Fruit fly (Drosophila melanogaster) whole organism, embryonic: Measurements from ENCODE around the gene GC2.

Source experiments
- CG10147 ChIP-seq: fragments of 200-800 bp; sonication (Bioruptor generic); optimal IDR thresholded peaks from 2 replicates; lab custom pipeline; 2019; ENCODE audit warnings: missing biosample characterization, mild to moderate bottlenecking, missing genetic modification characterization, moderate library complexity
- CG10267 ChIP-seq: fragments of 200-800 bp; sonication (Bioruptor generic); optimal IDR thresholded peaks from 2 replicates; lab custom pipeline; 2018; ENCODE audit warnings: missing biosample characterization, mild to moderate bottlenecking, missing genetic modification characterization, moderate library complexity
- CG10462 ChIP-seq: fragments of 200-800 bp; sonication (Bioruptor generic); optimal IDR thresholded peaks from 2 replicates; lab custom pipeline; 2016; ENCODE audit warnings: missing biosample characterization, missing genetic modification characterization
- CG12391 ChIP-seq: fragments of 200-800 bp; sonication (Bioruptor generic); optimal IDR thresholded peaks from 3 replicates; lab custom pipeline; 2018; ENCODE audit warnings: missing biosample characterization, mild to moderate bottlenecking, missing genetic modification characterization, moderate library complexity
- CG13123 ChIP-seq: fragments of 200-800 bp; sonication (Bioruptor generic); optimal IDR thresholded peaks from 2 replicates; lab custom pipeline; 2016; ENCODE audit warnings: missing biosample characterization, missing genetic modification characterization
- CG13287 ChIP-seq: fragments of 200-800 bp; sonication (Bioruptor generic); IDR thresholded peaks from 2 replicates; pipeline ENCODE4 v1.3.6; 2022; ENCODE audit warnings: missing biosample characterization, missing genetic modification characterization; ENCODE audit not compliant: partially characterized antibody
- CG15601 ChIP-seq: fragments of 200-800 bp; sonication (Bioruptor generic); optimal IDR thresholded peaks from 3 replicates; lab custom pipeline; 2019; ENCODE audit warnings: missing biosample characterization, mild to moderate bottlenecking, missing genetic modification characterization, moderate library complexity
- CG1602 ChIP-seq: fragments of 200-800 bp; sonication (Bioruptor generic); optimal IDR thresholded peaks from 3 replicates; lab custom pipeline; 2016; ENCODE audit warnings: missing biosample characterization, missing genetic modification characterization
- CG17186 ChIP-seq: fragments of 200-800 bp; sonication (Bioruptor generic); optimal IDR thresholded peaks from 3 replicates; lab custom pipeline; 2017; ENCODE audit warnings: missing biosample characterization, missing genetic modification reagents, missing genetic modification characterization
- CG17385 ChIP-seq: fragments of 200-800 bp; sonication (Bioruptor generic); optimal IDR thresholded peaks from 3 replicates; lab custom pipeline; 2018; ENCODE audit warnings: missing biosample characterization, mild to moderate bottlenecking, missing genetic modification characterization
- CG30403 ChIP-seq: fragments of 200-800 bp; sonication (Bioruptor generic); optimal IDR thresholded peaks from 3 replicates; lab custom pipeline; 2016; ENCODE audit warnings: missing biosample characterization, missing genetic modification characterization
- CG31224 ChIP-seq: fragments of 200-800 bp; sonication (Bioruptor generic); IDR thresholded peaks from 2 replicates; pipeline ENCODE4 v1.3.6; 2022; ENCODE audit warnings: missing biosample characterization, missing genetic modification characterization
- CG31441 ChIP-seq: fragments of 200-800 bp; sonication (Bioruptor generic); IDR thresholded peaks from 2 replicates; pipeline ENCODE4 v1.3.6; 2022; ENCODE audit warnings: missing biosample characterization, missing genetic modification characterization
- CG33213 ChIP-seq: fragments of 200-800 bp; sonication (Bioruptor generic); optimal IDR thresholded peaks from 3 replicates; lab custom pipeline; 2016; ENCODE audit warnings: missing biosample characterization, missing genetic modification characterization
- CG3838 ChIP-seq: fragments of 200-800 bp; sonication (Bioruptor generic); optimal IDR thresholded peaks from 3 replicates; lab custom pipeline; 2016; ENCODE audit warnings: missing biosample characterization, missing genetic modification characterization
- CG4282 ChIP-seq: fragments of 200-800 bp; sonication (Bioruptor generic); optimal IDR thresholded peaks from 2 replicates; lab custom pipeline; 2016; ENCODE audit warnings: missing biosample characterization, missing genetic modification characterization
- CG4854 ChIP-seq: fragments of 200-800 bp; sonication (Bioruptor generic); optimal IDR thresholded peaks from 2 replicates; lab custom pipeline; 2016; ENCODE audit warnings: missing biosample characterization, missing genetic modification characterization, inconsistent platforms
- CG7556 ChIP-seq: fragments of 200-800 bp; sonication (Bioruptor generic); optimal IDR thresholded peaks from 2 replicates; lab custom pipeline; 2017; ENCODE audit warnings: missing biosample characterization, mild to moderate bottlenecking, missing genetic modification characterization
- CG7963 ChIP-seq: fragments of 200-800 bp; sonication (Bioruptor generic); IDR thresholded peaks from 3 replicates; pipeline ENCODE4 v1.3.6; 2022; ENCODE audit warnings: missing biosample characterization, missing genetic modification characterization; ENCODE audit not compliant: partially characterized antibody
- CG8924 ChIP-seq: fragments of 200-800 bp; optimal IDR thresholded peaks from 3 replicates; lab custom pipeline; 2019; ENCODE audit warnings: missing biosample characterization, mild to moderate bottlenecking, missing genetic modification characterization, moderate library complexity
- CG9727 ChIP-seq: fragments of 200-800 bp; sonication (Bioruptor generic); optimal IDR thresholded peaks from 3 replicates; lab custom pipeline; 2017; ENCODE audit warnings: missing biosample characterization, mild to moderate bottlenecking, missing genetic modification characterization
- Dll ChIP-seq: fragments of 200-800 bp; sonication (Bioruptor generic); IDR thresholded peaks from 4 replicates; pipeline ENCODE4 v1.3.6; 2022; ENCODE audit warnings: missing biosample characterization, missing genetic modification characterization; ENCODE audit not compliant: partially characterized antibody
- HLHmδ ChIP-seq: fragments of 200-800 bp; sonication (Bioruptor generic); optimal IDR thresholded peaks from 2 replicates; lab custom pipeline; 2018; ENCODE audit warnings: missing biosample characterization, mild to moderate bottlenecking, missing genetic modification characterization, moderate library complexity
- Hsf ChIP-seq: fragments of 200-800 bp; sonication (Bioruptor generic); optimal IDR thresholded peaks from 3 replicates; lab custom pipeline; 2016; ENCODE audit warnings: missing biosample characterization, missing genetic modification characterization
- Nf-YA ChIP-seq: fragments of 200-800 bp; sonication (Bioruptor generic); IDR thresholded peaks from 2 replicates; pipeline ENCODE4 v1.3.6; 2022; ENCODE audit warnings: missing biosample characterization, missing genetic modification characterization
- Nf-YB ChIP-seq: fragments of 200-800 bp; sonication (Bioruptor generic); optimal IDR thresholded peaks from 3 replicates; lab custom pipeline; 2019; ENCODE audit warnings: missing biosample characterization, mild to moderate bottlenecking, missing genetic modification characterization, moderate library complexity
- Trl ChIP-seq, 3 experiments: fragments of >200 bp in 2 of 3; fragments of 200-800 bp in 1 of 3; sonication (Bioruptor generic) in 1 of 3; optimal IDR thresholded peaks; 2 replicates in 1 of 3; 3 replicates in 2 of 3; lab custom pipeline; 2016 to 2017; ENCODE audit warnings: missing biosample characterization in 1 of 3, missing genetic modification characterization in 1 of 3
- YL-1 ChIP-seq: fragments of 200-800 bp; sonication (Bioruptor generic); optimal IDR thresholded peaks from 3 replicates; lab custom pipeline; 2017; ENCODE audit warnings: missing biosample characterization, mild to moderate bottlenecking, missing genetic modification characterization
- bbx ChIP-seq: fragments of 200-800 bp; sonication (Bioruptor generic); IDR thresholded peaks from 2 replicates; pipeline ENCODE4 v1.3.6; 2022; ENCODE audit warnings: missing biosample characterization, missing genetic modification characterization; ENCODE audit not compliant: partially characterized antibody
- cad ChIP-seq: fragments of >200 bp; optimal IDR thresholded peaks from 2 replicates; lab custom pipeline; 2017; ENCODE audit warnings: missing biosample characterization, missing genetic modification characterization
- chinmo ChIP-seq: fragments of 200-800 bp; sonication (Bioruptor generic); IDR thresholded peaks from 4 replicates; pipeline ENCODE4 v1.3.6; 2022; ENCODE audit warnings: missing biosample characterization, missing genetic modification characterization; ENCODE audit not compliant: partially characterized antibody
- crp ChIP-seq, 2 experiments: fragments of 200-800 bp; sonication (Bioruptor generic); optimal IDR thresholded peaks; 2 replicates in 1 of 2; 3 replicates in 1 of 2; lab custom pipeline; 2017; ENCODE audit warnings: missing biosample characterization in 2 of 2, missing genetic modification characterization in 2 of 2, mild to moderate bottlenecking in 1 of 2, moderate library complexity in 1 of 2
- dpn ChIP-seq, 2 experiments: fragments of 200-800 bp; sonication (Bioruptor generic); optimal IDR thresholded peaks; 3 replicates each; lab custom pipeline; 2016; ENCODE audit warnings: missing biosample characterization in 2 of 2, missing genetic modification characterization in 2 of 2
- en ChIP-seq: fragments of 200-800 bp; sonication (Bioruptor generic); optimal IDR thresholded peaks from 2 replicates; lab custom pipeline; 2016; ENCODE audit warnings: missing biosample characterization, missing genetic modification characterization
- ewg ChIP-seq: fragments of 200-800 bp; sonication (Bioruptor generic); optimal IDR thresholded peaks from 3 replicates; lab custom pipeline; 2017; ENCODE audit warnings: mild to moderate bottlenecking, missing biosample characterization, missing genetic modification reagents, missing genetic modification characterization
- fd102C ChIP-seq: fragments of 200-800 bp; sonication (Bioruptor generic); optimal IDR thresholded peaks from 2 replicates; lab custom pipeline; 2018; ENCODE audit warnings: missing biosample characterization, mild to moderate bottlenecking, missing genetic modification characterization, moderate library complexity
- gsb ChIP-seq: fragments of 200-800 bp; sonication (Bioruptor generic); IDR thresholded peaks from 2 replicates; pipeline ENCODE4 v1.3.6; 2022; ENCODE audit warnings: missing biosample characterization, missing genetic modification characterization
- kay ChIP-seq: fragments of 200-800 bp; sonication (Bioruptor generic); optimal IDR thresholded peaks from 2 replicates; lab custom pipeline; 2016; ENCODE audit warnings: missing biosample characterization, missing genetic modification characterization
- maf-S ChIP-seq: fragments of 200-800 bp; sonication (Bioruptor generic); optimal IDR thresholded peaks from 2 replicates; lab custom pipeline; 2016; ENCODE audit warnings: missing biosample characterization, missing genetic modification characterization
- pho ChIP-seq: fragments of 200-800 bp; sonication (Bioruptor generic); optimal IDR thresholded peaks from 2 replicates; lab custom pipeline; 2016; ENCODE audit warnings: missing biosample characterization, missing genetic modification characterization
- run ChIP-seq: fragments of 200-800 bp; sonication (Bioruptor generic); optimal IDR thresholded peaks from 3 replicates; lab custom pipeline; 2018; ENCODE audit warnings: missing biosample characterization, mild to moderate bottlenecking, missing genetic modification characterization
- sens ChIP-seq: fragments of 200-800 bp; sonication (Bioruptor generic); peaks from one replicate; lab custom pipeline; 2016; ENCODE audit warnings: missing biosample characterization, missing genetic modification characterization
- shn ChIP-seq: fragments of 200-800 bp; sonication (Bioruptor generic); optimal IDR thresholded peaks from 3 replicates; lab custom pipeline; 2016; ENCODE audit warnings: missing biosample characterization, missing genetic modification characterization
- slbo ChIP-seq: fragments of 200-800 bp; sonication (Bioruptor generic); IDR thresholded peaks from 2 replicates; pipeline ENCODE4 v1.3.6; 2022; ENCODE audit warnings: missing biosample characterization, missing genetic modification characterization
- slp2 ChIP-seq: fragments of 200-800 bp; sonication (Bioruptor generic); optimal IDR thresholded peaks from 2 replicates; lab custom pipeline; 2016; ENCODE audit warnings: missing biosample characterization, missing genetic modification characterization
- tna ChIP-seq: fragments of 200-800 bp; sonication (Bioruptor generic); IDR thresholded peaks from 2 replicates; pipeline ENCODE4 v1.3.6; 2022; ENCODE audit warnings: missing biosample characterization, missing genetic modification characterization; ENCODE audit not compliant: partially characterized antibody
- yki ChIP-seq: fragments of >200 bp; optimal IDR thresholded peaks from 3 replicates; lab custom pipeline; 2018
- zfh2 ChIP-seq: fragments of 200-800 bp; sonication (Bioruptor generic); optimal IDR thresholded peaks from 2 replicates; lab custom pipeline; 2016; ENCODE audit warnings: missing biosample characterization, missing genetic modification characterization

The GC2 gene

dm6 chr3R:11967262-11968029 is 4.0 kb upstream of the GC2 start, which contains the start of the genes CG12213 and GC1 (continued):
- peak; percentile 34 for TF ChIP-seq Hsf (GFP tag; lab: Kevin White, UChicago)
- TF ChIP-seq CG17186 (GFP tag; lab: Kevin White, UChicago) = peak; percentile 18
- TF ChIP-seq CG10267 = peak; percentile 82
- peak; percentile 53 for TF ChIP-seq CG15601 (tag; lab: Kevin White, UChicago)
- TF ChIP-seq CG1602 (GFP tag; lab: Kevin White, UChicago) = no peak
- peak; percentile 45; the same call in 1 of the 2 replicates for TF ChIP-seq CG31441
- peak; percentile 88 for TF ChIP-seq sens (GFP tag; lab: Kevin White, UChicago)
- peak; percentile 97 for TF ChIP-seq tna (GFP tag; lab: Robert Waterston, UW)
- no peak for TF ChIP-seq fd102C (GFP tag; lab: Kevin White, UChicago)
- peak; percentile 99 for TF ChIP-seq Dll (GFP tag; lab: Robert Waterston, UW)
- peak; percentile 25; the same call in 1 of the 2 replicates for TF ChIP-seq slbo (GFP tag; lab: Robert Waterston, UW)
- peak; percentile 42 for TF ChIP-seq CG17385 (GFP tag; lab: Kevin White, UChicago)
- no peak for TF ChIP-seq CG4282 (GFP tag; lab: Kevin White, UChicago)
- TF ChIP-seq CG10147 (GFP tag; lab: Kevin White, UChicago) = peak; percentile 4
- peak; percentile 91 for TF ChIP-seq CG7963 (GFP tag; lab: Robert Waterston, UW)
- peak; percentile 16 for TF ChIP-seq zfh2 (GFP tag; lab: Kevin White, UChicago)
- TF ChIP-seq YL-1 (GFP tag; lab: Kevin White, UChicago) = peak; percentile 68
- peak; percentile 8 for TF ChIP-seq ewg (GFP tag; lab: Kevin White, UChicago)
- TF ChIP-seq cad = peak; percentile 1
- TF ChIP-seq CG30403 (GFP tag; lab: Kevin White, UChicago) = peak; percentile 44
- TF ChIP-seq CG12391 (tag; lab: Kevin White, UChicago) = peak; percentile 70
- peak; percentile 97 for TF ChIP-seq chinmo (GFP tag; lab: Robert Waterston, UW)
- no peak for TF ChIP-seq CG7556 (GFP tag; lab: Kevin White, UChicago)
- peak; percentile 29 to 62 for TF ChIP-seq Trl (optimal IDR thresholded peaks at IDR 0.05; lab: Kevin White, UChicago)
- peak; percentile 4 for TF ChIP-seq Trl (GFP tag; optimal IDR thresholded peaks at IDR 0.05; lab: Kevin White, UChicago)
- no peak for TF ChIP-seq kay (GFP tag; lab: Kevin White, UChicago)
- TF ChIP-seq Nf-YA = no peak
- TF ChIP-seq CG33213 (GFP tag; lab: Kevin White, UChicago) = peak; percentile 49
- TF ChIP-seq CG3838 (GFP tag; lab: Kevin White, UChicago) = no peak
- 0 out of 2 replicates have a peak, but pooled peaks have one; percentile 32 for TF ChIP-seq CG31224
- no peak for TF ChIP-seq slp2 (GFP tag; lab: Kevin White, UChicago)
- no peak for TF ChIP-seq CG10462 (GFP tag; lab: Kevin White, UChicago)
- TF ChIP-seq bbx (GFP tag; lab: Robert Waterston, UW) = peak; percentile 96
- TF ChIP-seq dpn (GFP tag; optimal IDR thresholded peaks at IDR 0.05; lab: Kevin White, UChicago) = peak in 1 of 2 experiments; percentile 37
- TF ChIP-seq CG8924 (tag; lab: Kevin White, UChicago) = peak; percentile 84
- peak; percentile 45 for TF ChIP-seq CG4854 (GFP tag; lab: Kevin White, UChicago)
- no peak for TF ChIP-seq HLHmδ
- TF ChIP-seq yki = no peak
- TF ChIP-seq en (GFP tag; lab: Kevin White, UChicago) = no peak
- TF ChIP-seq CG9727 (GFP tag; lab: Kevin White, UChicago) = peak; percentile 55
- TF ChIP-seq run (tag; lab: Kevin White, UChicago) = peak; percentile 0
- no peak for TF ChIP-seq shn
- no peak for TF ChIP-seq gsb (GFP tag; lab: Robert Waterston, UW)
- TF ChIP-seq maf-S (GFP tag; lab: Kevin White, UChicago) = no peak
- peak in 1 of 2 experiments; percentile 48 for TF ChIP-seq crp (GFP tag; optimal IDR thresholded peaks at IDR 0.05; lab: Kevin White, UChicago)
- TF ChIP-seq pho (GFP tag; lab: Kevin White, UChicago) = no peak
- peak; percentile 99 for TF ChIP-seq CG13287 (GFP tag; lab: Robert Waterston, UW)
- peak; percentile 39 for TF ChIP-seq Nf-YB
- no peak for TF ChIP-seq CG13123 (GFP tag; lab: Kevin White, UChicago)
